Fruit fly (Drosophila melanogaster) whole organism, prepupa: ENCODE data around the gene Pitslre.

Experiments
- Blimp-1 ChIP-seq: fragments of 200-800 bp; sonication (Bioruptor generic); optimal IDR thresholded peaks from 3 replicates; lab custom pipeline; 2017; ENCODE audit warnings: missing biosample characterization, missing genetic modification characterization, mild to moderate bottlenecking, moderate library complexity, missing genetic modification reagents
- CG10631 ChIP-seq: fragments of 200-800 bp; sonication (Bioruptor generic); optimal IDR thresholded peaks from 2 replicates; lab custom pipeline; 2016; ENCODE audit warnings: missing biosample characterization, missing genetic modification characterization
- CG11294 ChIP-seq: fragments of 200-800 bp; sonication (Bioruptor generic); IDR thresholded peaks from 2 replicates; pipeline ENCODE4 v1.3.6; 2022; ENCODE audit warnings: missing biosample characterization, missing genetic modification characterization
- CG11902 ChIP-seq: fragments of 200-800 bp; sonication (Bioruptor generic); optimal IDR thresholded peaks from 3 replicates; lab custom pipeline; 2016; ENCODE audit warnings: missing biosample characterization, missing genetic modification characterization
- CG15336 ChIP-seq: fragments of 200-800 bp; sonication (Bioruptor generic); IDR thresholded peaks from 2 replicates; pipeline ENCODE4 v1.3.6; 2022; ENCODE audit warnings: missing biosample characterization, missing genetic modification characterization
- CG1621 ChIP-seq: fragments of 200-800 bp; sonication (Bioruptor generic); optimal IDR thresholded peaks from 3 replicates; lab custom pipeline; 2018; ENCODE audit warnings: missing biosample characterization, mild to moderate bottlenecking, missing genetic modification characterization
- CG16779 ChIP-seq: fragments of 200-800 bp; sonication (Bioruptor generic); optimal IDR thresholded peaks from 3 replicates; lab custom pipeline; 2017; ENCODE audit warnings: missing biosample characterization, mild to moderate bottlenecking, missing genetic modification characterization
- CG3032 ChIP-seq: fragments of 200-800 bp; optimal IDR thresholded peaks from 2 replicates; lab custom pipeline; 2019; ENCODE audit warnings: missing biosample characterization, mild to moderate bottlenecking, missing genetic modification characterization, moderate library complexity
- CG31627 ChIP-seq: fragments of 200-800 bp; sonication (Bioruptor generic); optimal IDR thresholded peaks from 3 replicates; lab custom pipeline; 2016; ENCODE audit warnings: missing biosample characterization, missing genetic modification characterization
- CG32006 ChIP-seq: fragments of 200-800 bp; sonication (Bioruptor generic); optimal IDR thresholded peaks from 3 replicates; lab custom pipeline; 2017; ENCODE audit warnings: missing biosample characterization, mild to moderate bottlenecking, missing genetic modification characterization
- CG34406 ChIP-seq: fragments of 200-800 bp; sonication (Bioruptor generic); optimal IDR thresholded peaks from 3 replicates; lab custom pipeline; 2016; ENCODE audit warnings: missing biosample characterization, missing genetic modification characterization
- CG6163 ChIP-seq: fragments of 200-800 bp; sonication (Bioruptor generic); IDR thresholded peaks from 3 replicates; pipeline ENCODE4 v1.3.6; 2022; ENCODE audit warnings: missing biosample characterization, missing genetic modification characterization
- CG6792 ChIP-seq: fragments of 200-800 bp; sonication (Bioruptor generic); optimal IDR thresholded peaks from 3 replicates; lab custom pipeline; 2016; ENCODE audit warnings: missing biosample characterization, missing genetic modification characterization
- CG6808 ChIP-seq: fragments of 200-800 bp; sonication (Bioruptor generic); optimal IDR thresholded peaks from 3 replicates; lab custom pipeline; 2017; ENCODE audit warnings: missing biosample characterization, missing genetic modification characterization, mild to moderate bottlenecking, moderate library complexity, missing genetic modification reagents
- CG6854 ChIP-seq: fragments of 200-800 bp; sonication (Bioruptor generic); optimal IDR thresholded peaks from 2 replicates; lab custom pipeline; 2017; ENCODE audit warnings: missing biosample characterization, mild to moderate bottlenecking, missing genetic modification characterization
- CG7368 ChIP-seq: fragments of 200-800 bp; sonication (Bioruptor generic); optimal IDR thresholded peaks from 3 replicates; lab custom pipeline; 2016; ENCODE audit warnings: missing biosample characterization, missing genetic modification characterization
- CG8119 ChIP-seq: fragments of 200-800 bp; sonication (Bioruptor generic); IDR thresholded peaks from 3 replicates; pipeline ENCODE4 v1.3.6; 2022; ENCODE audit warnings: missing biosample characterization, missing genetic modification characterization
- CG8319 ChIP-seq: fragments of 200-800 bp; sonication (Bioruptor generic); optimal IDR thresholded peaks from 3 replicates; lab custom pipeline; 2016; ENCODE audit warnings: missing biosample characterization, missing genetic modification characterization
- CG8632 ChIP-seq: fragments of 200-800 bp; sonication (Bioruptor generic); optimal IDR thresholded peaks from 3 replicates; lab custom pipeline; 2016; ENCODE audit warnings: missing biosample characterization, missing genetic modification characterization
- Eip78C ChIP-seq: fragments of 200-800 bp; sonication (Bioruptor generic); peaks from one replicate; lab custom pipeline; 2016; ENCODE audit warnings: missing biosample characterization, missing genetic modification characterization
- Eip93F ChIP-seq: fragments of 200-800 bp; sonication (Bioruptor generic); optimal IDR thresholded peaks from 2 replicates; lab custom pipeline; 2016; ENCODE audit warnings: missing biosample characterization, mild to moderate bottlenecking, missing genetic modification characterization
- Ets21C ChIP-seq: fragments of 200-800 bp; sonication (Bioruptor generic); optimal IDR thresholded peaks from 3 replicates; lab custom pipeline; 2016; ENCODE audit warnings: missing biosample characterization, missing genetic modification characterization
- Gug ChIP-seq: fragments of 200-800 bp; sonication (Bioruptor generic); IDR thresholded peaks from 2 replicates; pipeline ENCODE4 v1.3.6; 2022; ENCODE audit warnings: missing biosample characterization, missing genetic modification characterization
- Hr38 ChIP-seq: sonication (Bioruptor generic); optimal IDR thresholded peaks from 2 replicates; lab custom pipeline; 2016; ENCODE audit warnings: missing biosample characterization, missing genetic modification characterization
- Hr39 ChIP-seq: fragments of 200-800 bp; sonication (Bioruptor generic); optimal IDR thresholded peaks from 2 replicates; lab custom pipeline; 2016; ENCODE audit warnings: missing biosample characterization, missing genetic modification characterization
- Hr4 ChIP-seq: fragments of 200-800 bp; sonication (Bioruptor generic); optimal IDR thresholded peaks from 3 replicates; lab custom pipeline; 2016; ENCODE audit warnings: missing biosample characterization, missing genetic modification characterization
- Lpt ChIP-seq: fragments of 200-800 bp; sonication (Bioruptor generic); optimal IDR thresholded peaks from 3 replicates; lab custom pipeline; 2016; ENCODE audit warnings: missing biosample characterization, missing genetic modification characterization
- Met ChIP-seq: fragments of 200-800 bp; sonication (Bioruptor generic); optimal IDR thresholded peaks from 3 replicates; lab custom pipeline; 2016; ENCODE audit warnings: missing biosample characterization, missing genetic modification characterization
- OdsH ChIP-seq: fragments of 200-800 bp; sonication (Bioruptor generic); optimal IDR thresholded peaks from 3 replicates; lab custom pipeline; 2016; ENCODE audit warnings: missing biosample characterization, missing genetic modification characterization
- Smox ChIP-seq: fragments of 200-800 bp; sonication (Bioruptor generic); optimal IDR thresholded peaks from 3 replicates; lab custom pipeline; 2016; ENCODE audit warnings: missing biosample characterization, missing genetic modification characterization
- Sox102F ChIP-seq: fragments of 200-800 bp; sonication (Bioruptor generic); optimal IDR thresholded peaks from 2 replicates; lab custom pipeline; 2016; ENCODE audit warnings: missing biosample characterization, mild to moderate bottlenecking, missing genetic modification characterization
- Sox14 ChIP-seq: fragments of 200-800 bp; sonication (Bioruptor generic); optimal IDR thresholded peaks from 3 replicates; lab custom pipeline; 2016; ENCODE audit warnings: missing biosample characterization, missing genetic modification characterization
- acj6 ChIP-seq: fragments of 200-800 bp; sonication (Bioruptor generic); optimal IDR thresholded peaks from 3 replicates; lab custom pipeline; 2016; ENCODE audit warnings: missing biosample characterization, missing genetic modification characterization
- cyc ChIP-seq: fragments of 200-800 bp; sonication (Bioruptor generic); optimal IDR thresholded peaks from 3 replicates; lab custom pipeline; 2016; ENCODE audit warnings: missing biosample characterization, missing genetic modification characterization
- dac ChIP-seq: fragments of 200-800 bp; sonication (Bioruptor generic); optimal IDR thresholded peaks from 2 replicates; lab custom pipeline; 2017; ENCODE audit warnings: missing biosample characterization, mild to moderate bottlenecking, missing genetic modification characterization
- dsx ChIP-seq: fragments of 200-800 bp; optimal IDR thresholded peaks from 3 replicates; lab custom pipeline; 2019; ENCODE audit warnings: missing biosample characterization, mild to moderate bottlenecking, missing genetic modification characterization, moderate library complexity; ENCODE audit not compliant: poor library complexity, severe bottlenecking
- eg ChIP-seq: fragments of 200-800 bp; sonication (Bioruptor generic); IDR thresholded peaks from 3 replicates; pipeline ENCODE4 v1.3.6; 2022; ENCODE audit warnings: missing biosample characterization, missing genetic modification characterization
- esn ChIP-seq: fragments of 200-800 bp; sonication (Bioruptor generic); optimal IDR thresholded peaks from 2 replicates; lab custom pipeline; 2016; ENCODE audit warnings: missing biosample characterization, mild to moderate bottlenecking, missing genetic modification characterization, moderate library complexity
- fd59A ChIP-seq: fragments of 200-800 bp; sonication (Bioruptor generic); optimal IDR thresholded peaks from 2 replicates; lab custom pipeline; 2017; ENCODE audit warnings: missing biosample characterization, mild to moderate bottlenecking, missing genetic modification characterization, missing genetic modification reagents
- fd85E ChIP-seq: fragments of 200-800 bp; sonication (Bioruptor generic); optimal IDR thresholded peaks from 3 replicates; lab custom pipeline; 2016; ENCODE audit warnings: missing biosample characterization, missing genetic modification characterization
- lz ChIP-seq: fragments of 200-800 bp; sonication (Bioruptor generic); optimal IDR thresholded peaks from 3 replicates; lab custom pipeline; 2016; ENCODE audit warnings: missing biosample characterization, missing genetic modification characterization
- pdm3 ChIP-seq: fragments of 200-800 bp; sonication (Bioruptor generic); optimal IDR thresholded peaks from 3 replicates; lab custom pipeline; 2016; ENCODE audit warnings: missing biosample characterization, missing genetic modification characterization
- salr ChIP-seq, 2 experiments: fragments of 200-800 bp; sonication (Bioruptor generic); optimal IDR thresholded peaks; 3 replicates each; lab custom pipeline; 2016 to 2018; ENCODE audit warnings: missing biosample characterization in 2 of 2, missing genetic modification characterization in 2 of 2, mild to moderate bottlenecking in 1 of 2
- spab ChIP-seq: fragments of 200-800 bp; sonication (Bioruptor generic); optimal IDR thresholded peaks from 2 replicates; lab custom pipeline; 2017; ENCODE audit warnings: missing biosample characterization, mild to moderate bottlenecking, missing genetic modification characterization, missing genetic modification reagents
- ss ChIP-seq, 2 experiments: fragments of 200-800 bp; sonication (Bioruptor generic); optimal IDR thresholded peaks; 2 replicates in 1 of 2; 3 replicates in 1 of 2; lab custom pipeline; 2017 to 2018; ENCODE audit warnings: mild to moderate bottlenecking in 2 of 2, missing biosample characterization in 2 of 2, missing genetic modification characterization in 2 of 2, moderate library complexity in 1 of 2
- svp ChIP-seq: fragments of 200-800 bp; sonication (Bioruptor generic); peaks from one replicate; lab custom pipeline; 2016; ENCODE audit warnings: missing biosample characterization, missing genetic modification characterization
- topi ChIP-seq: fragments of 200-800 bp; sonication (Bioruptor generic); optimal IDR thresholded peaks from 3 replicates; lab custom pipeline; 2016; ENCODE audit warnings: missing biosample characterization, missing genetic modification characterization
- vri ChIP-seq: fragments of 200-800 bp; sonication (Bioruptor generic); optimal IDR thresholded peaks from 3 replicates; lab custom pipeline; 2016; ENCODE audit warnings: missing biosample characterization, mild to moderate bottlenecking, missing genetic modification characterization

Pitslre gene

DNA sequence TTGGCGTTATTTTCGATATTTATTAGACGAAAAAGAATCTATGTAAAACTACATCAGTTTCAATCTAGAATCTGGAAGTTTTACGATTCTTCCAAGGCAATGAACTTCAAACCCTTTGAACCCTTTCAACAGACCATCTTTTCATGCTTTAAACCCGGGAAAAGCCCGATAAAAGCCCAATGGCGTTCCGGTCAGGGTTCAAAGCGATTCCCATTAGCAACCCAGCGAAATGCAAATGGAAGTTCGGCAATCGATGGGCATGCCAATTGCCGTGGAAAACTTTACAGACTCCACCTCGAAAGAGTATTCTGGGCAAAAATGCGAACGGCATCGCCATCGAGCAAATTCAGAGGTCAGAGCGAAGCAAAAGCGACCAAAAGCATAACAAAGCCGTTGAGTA is 38.8 kb upstream of the Pitslre start:
- no peak for TF ChIP-seq fd85E (GFP tag; lab: Kevin White, UChicago)
- peak; percentile 19 for TF ChIP-seq cyc
- peak in 1 of 2 experiments; percentile 21 for TF ChIP-seq ss (GFP tag; optimal IDR thresholded peaks at IDR 0.05; lab: Kevin White, UChicago)
- TF ChIP-seq CG34406 (GFP tag; lab: Kevin White, UChicago) = no peak
- TF ChIP-seq acj6 = peak; percentile 30
- TF ChIP-seq fd59A (GFP tag; lab: Kevin White, UChicago) = no peak
- no peak for TF ChIP-seq lz (GFP tag; lab: Kevin White, UChicago)
- no peak for TF ChIP-seq CG15336 (GFP tag; lab: Robert Waterston, UW)
- no peak for TF ChIP-seq CG11902 (GFP tag; lab: Kevin White, UChicago)
- TF ChIP-seq CG8319 (GFP tag; lab: Kevin White, UChicago) = no peak
- TF ChIP-seq esn = no peak
- TF ChIP-seq Eip78C (GFP tag; lab: Kevin White, UChicago) = peak; percentile 52
- TF ChIP-seq CG6854 = no peak
- peak; percentile 22; the same call in 1 of the 3 replicates for TF ChIP-seq CG8119 (GFP tag; lab: Robert Waterston, UW)
- no peak for TF ChIP-seq topi (GFP tag; lab: Kevin White, UChicago)
- peak; percentile 1 for TF ChIP-seq CG10631 (GFP tag; lab: Kevin White, UChicago)
- peak; percentile 7 for TF ChIP-seq CG31627
- TF ChIP-seq CG32006 = peak; percentile 32
- TF ChIP-seq, all 60 proteins: peak for 8

DNA sequence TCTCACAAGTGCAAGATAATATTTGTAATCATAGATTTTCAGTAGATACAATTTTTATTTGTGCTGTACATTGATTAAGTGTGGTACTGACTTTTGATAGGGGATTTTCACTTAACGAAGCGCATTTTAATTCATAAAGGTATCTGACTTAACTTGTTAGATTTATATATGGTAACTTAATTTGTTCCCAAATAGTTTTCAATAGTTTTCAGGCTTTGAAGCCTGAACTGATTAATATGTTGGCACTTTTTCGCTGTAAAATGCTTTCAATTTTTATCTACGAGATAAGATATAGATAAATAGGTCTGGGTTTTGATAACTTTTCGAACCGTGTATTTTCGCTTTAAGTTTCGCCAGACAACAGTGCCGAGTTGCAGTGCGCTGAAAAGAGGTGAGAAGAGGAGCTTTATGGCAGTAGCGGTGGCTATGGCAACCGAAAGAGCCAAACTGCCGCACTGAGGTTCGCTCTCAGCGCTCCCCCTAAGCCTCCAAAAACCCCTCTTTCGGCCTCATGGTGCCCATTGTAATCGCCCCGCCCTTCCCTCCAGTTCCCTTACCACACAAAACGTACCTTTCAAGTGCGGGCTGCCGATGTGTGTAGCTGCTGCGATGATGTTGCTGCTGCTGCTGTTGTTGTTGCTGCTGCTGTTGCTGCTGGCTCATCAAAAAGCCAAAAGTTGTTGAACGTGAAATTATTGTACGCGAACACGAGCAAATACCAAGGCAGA is 37.6 kb upstream of the Pitslre start:
- TF ChIP-seq CG6163 (GFP tag; lab: Robert Waterston, UW) = 0 out of 3 replicates have a peak, but pooled peaks have one; percentile 7
- no peak for TF ChIP-seq CG11902 (GFP tag; lab: Kevin White, UChicago)
- peak; percentile 18 for TF ChIP-seq Sox14
- TF ChIP-seq Ets21C (GFP tag; lab: Kevin White, UChicago) = no peak
- peak; percentile 17 for TF ChIP-seq Hr39 (GFP tag; lab: Kevin White, UChicago)
- no peak for TF ChIP-seq lz (GFP tag; lab: Kevin White, UChicago)
- peak; percentile 70 for TF ChIP-seq svp (GFP tag; lab: Kevin White, UChicago)
- TF ChIP-seq CG31627 = peak; percentile 33
- TF ChIP-seq Blimp-1 = no peak
- TF ChIP-seq CG6792 (GFP tag; lab: Kevin White, UChicago) = no peak
- no peak for TF ChIP-seq CG8319 (GFP tag; lab: Kevin White, UChicago)
- peak; percentile 15 for TF ChIP-seq Lpt (GFP tag; lab: Kevin White, UChicago)
- no peak for TF ChIP-seq CG16779 (tag; lab: Kevin White, UChicago)
- no peak for TF ChIP-seq dac (GFP tag; lab: Kevin White, UChicago)
- TF ChIP-seq Hr38 (GFP tag; lab: Kevin White, UChicago) = no peak
- TF ChIP-seq CG11294 (GFP tag; lab: Robert Waterston, UW) = no peak
- peak; percentile 36 for TF ChIP-seq dsx (GFP tag; lab: Kevin White, UChicago)
- peak; percentile 5 for TF ChIP-seq CG10631 (GFP tag; lab: Kevin White, UChicago)
- no peak for TF ChIP-seq CG3032 (tag; lab: Kevin White, UChicago)
- peak; percentile 1 for TF ChIP-seq pdm3 (GFP tag; lab: Kevin White, UChicago)
- no peak for TF ChIP-seq CG7368
- no peak for TF ChIP-seq Smox
- TF ChIP-seq Sox102F (GFP tag; lab: Kevin White, UChicago) = peak; percentile 27
- peak; percentile 76 for TF ChIP-seq Eip78C (GFP tag; lab: Kevin White, UChicago)
- no peak for TF ChIP-seq CG6808 (GFP tag; lab: Kevin White, UChicago)
- no peak for TF ChIP-seq spab (GFP tag; lab: Kevin White, UChicago)
- peak; percentile 36 for TF ChIP-seq topi (GFP tag; lab: Kevin White, UChicago)
- TF ChIP-seq CG15336 (GFP tag; lab: Robert Waterston, UW) = no peak
- peak; percentile 65 for TF ChIP-seq CG6854
- TF ChIP-seq eg (GFP tag; lab: Robert Waterston, UW) = 0 out of 3 replicates have a peak, but pooled peaks have one; percentile 24
- no peak for TF ChIP-seq Met
- TF ChIP-seq vri (GFP tag; lab: Kevin White, UChicago) = no peak
- no peak for TF ChIP-seq Eip93F
- TF ChIP-seq CG1621 (tag; lab: Kevin White, UChicago) = no peak
- no peak for TF ChIP-seq salr (GFP tag; optimal IDR thresholded peaks at IDR 0.05; lab: Kevin White, UChicago)
- TF ChIP-seq Hr4 = peak; percentile 39
- no peak for TF ChIP-seq Gug
- peak; percentile 45 for TF ChIP-seq OdsH (GFP tag; lab: Kevin White, UChicago)
- TF ChIP-seq CG8632 (GFP tag; lab: Kevin White, UChicago) = no peak
- peak; percentile 51 for TF ChIP-seq CG32006
- TF ChIP-seq CG34406 (GFP tag; lab: Kevin White, UChicago) = peak; percentile 14
